Fruit fly (Drosophila melanogaster): Measurements from ENCODE around the gene CG5397.

DNA sequence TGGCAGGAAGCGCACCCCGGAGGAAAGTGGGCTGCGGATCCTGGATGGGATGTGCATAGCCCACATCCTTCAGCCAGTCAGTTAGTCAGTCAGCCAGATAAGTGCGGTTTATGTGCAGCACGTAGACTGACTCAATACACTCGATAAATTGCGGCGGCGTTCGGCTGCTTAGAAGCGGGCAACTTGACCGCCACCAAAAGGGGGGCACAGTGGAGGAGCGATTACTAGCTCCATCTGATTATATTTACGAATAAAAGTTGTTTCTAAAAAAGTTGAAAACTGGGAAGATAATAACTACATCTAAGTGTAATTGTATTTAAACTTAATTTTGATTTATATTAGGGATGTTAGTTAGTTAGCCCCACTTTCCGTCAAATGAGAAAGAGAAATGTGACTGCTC is 37.4 kb upstream of the CG5397 start:
- TF ChIP-seq Hr78 (GFP tag; optimal IDR thresholded peaks at IDR 0.05), result no peak
- TF ChIP-seq CG1832 (GFP tag; optimal IDR thresholded peaks at IDR 0.05), result no peak
- TF ChIP-seq unpg (GFP tag; optimal IDR thresholded peaks at IDR 0.05), result no peak
- no peak for TF ChIP-seq Tbp (GFP tag; optimal IDR thresholded peaks at IDR 0.05)
- no peak for TF ChIP-seq da (GFP tag; optimal IDR thresholded peaks at IDR 0.05)
- no peak for TF ChIP-seq HLHmδ (GFP tag; optimal IDR thresholded peaks at IDR 0.05)
- no peak for TF ChIP-seq dan (GFP tag; IDR thresholded peaks at IDR 0.05)
- no peak for TF ChIP-seq CG31365 (tag; optimal IDR thresholded peaks at IDR 0.05)
- TF ChIP-seq CG13424 (tag; optimal IDR thresholded peaks at IDR 0.05), result no peak
- TF ChIP-seq Hsf (GFP tag; optimal IDR thresholded peaks at IDR 0.05), result no peak
- no peak for TF ChIP-seq nerfin-1 (tag; optimal IDR thresholded peaks at IDR 0.05)
